Worm (Caenorhabditis elegans) whole organism, L4 larva: ENCODE data around the gene F31E3.2.

Source experiments
- F10B5.3 ChIP-seq: sonication (generic microtip); optimal IDR thresholded peaks from 2 replicates; lab custom pipeline; 2016; ENCODE audit warnings: mild to moderate bottlenecking, missing genetic modification characterization, missing compliant biosample characterization
- F37D6.2 ChIP-seq: sonication (generic microtip); optimal IDR thresholded peaks from 2 replicates; lab custom pipeline; 2016; ENCODE audit warnings: mild to moderate bottlenecking, missing genetic modification characterization, missing compliant biosample characterization
- R02D3.7 ChIP-seq: fragments of 150-350 bp; sonication (generic microtip); optimal IDR thresholded peaks from 3 replicates; lab custom pipeline; 2014; ENCODE audit warnings: missing biosample characterization, missing genetic modification characterization
- T20F7.1 ChIP-seq: fragments of 200-800 bp; sonication (Bioruptor generic); optimal IDR thresholded peaks from 2 replicates; lab custom pipeline; 2018; ENCODE audit warnings: mild to moderate bottlenecking, missing genetic modification characterization, missing compliant biosample characterization
- Y48G9A.11 ChIP-seq: fragments of 200-800 bp; sonication (Bioruptor generic); IDR thresholded peaks from 2 replicates; pipeline ENCODE4 v1.3.6; 2022; ENCODE audit warnings: missing genetic modification reagents, missing genetic modification characterization, missing compliant biosample characterization
- Y5F2A.4 ChIP-seq: fragments of 200-800 bp; sonication (Bioruptor generic); optimal IDR thresholded peaks from 2 replicates; lab custom pipeline; 2018; ENCODE audit warnings: mild to moderate bottlenecking, missing genetic modification characterization, missing compliant biosample characterization
- aha-1 ChIP-seq: fragments of 150-350 bp; peaks from one replicate; lab custom pipeline; 2014; ENCODE audit warnings: missing biosample characterization, missing genetic modification characterization
- arid-1 ChIP-seq: fragments of 200-800 bp; sonication (Bioruptor generic); conservative IDR thresholded peaks from 2 replicates; pipeline ENCODE4 v1.3.6; 2022; ENCODE audit warnings: missing genetic modification reagents, missing genetic modification characterization, missing compliant biosample characterization
- ceh-20 ChIP-seq: fragments of 200-800 bp; sonication (Bioruptor generic); IDR thresholded peaks from 2 replicates; pipeline ENCODE4 v1.3.6; 2022; ENCODE audit warnings: missing genetic modification reagents, missing genetic modification characterization, missing compliant biosample characterization
- ceh-32 ChIP-seq: sonication (generic microtip); optimal IDR thresholded peaks from 2 replicates; lab custom pipeline; 2016; ENCODE audit warnings: mild to moderate bottlenecking, missing genetic modification characterization, missing compliant biosample characterization; ENCODE audit not compliant: poor library complexity
- ceh-44 ChIP-seq: fragments of 200-800 bp; sonication (Bioruptor generic); IDR thresholded peaks from 2 replicates; pipeline ENCODE4 v1.3.6; 2022; ENCODE audit warnings: missing genetic modification reagents, missing genetic modification characterization, missing compliant biosample characterization
- cey-2 ChIP-seq: sonication (generic microtip); optimal IDR thresholded peaks from 3 replicates; lab custom pipeline; 2017; ENCODE audit warnings: missing genetic modification characterization, mild to moderate bottlenecking, missing compliant biosample characterization, antibody characterized with exemption, borderline replicate concordance; ENCODE audit not compliant: insufficient read depth
- daf-12 ChIP-seq: fragments of 150-350 bp; optimal IDR thresholded peaks from 2 replicates; lab custom pipeline; 2014; ENCODE audit warnings: missing biosample characterization, missing genetic modification reagents, missing genetic modification characterization
- daf-16 ChIP-seq, 3 experiments: sonication (generic microtip); optimal IDR thresholded peaks; 2 replicates each; lab custom pipeline; 2016 to 2017; ENCODE audit warnings: missing genetic modification characterization in 3 of 3, missing genetic modification reagents in 3 of 3, mild to moderate bottlenecking in 2 of 3, missing compliant biosample characterization in 2 of 3, missing biosample characterization in 1 of 3, moderate library complexity in 1 of 3
- daf-8 ChIP-seq: fragments of 200-800 bp; sonication (Bioruptor generic); IDR thresholded peaks from 2 replicates; pipeline ENCODE4 v1.3.6; 2022; ENCODE audit warnings: missing genetic modification characterization, missing compliant biosample characterization
- dmd-8 ChIP-seq: fragments of 200-800 bp; sonication (Bioruptor generic); IDR thresholded peaks from 2 replicates; pipeline ENCODE4 v1.3.6; 2022; ENCODE audit warnings: missing genetic modification characterization, missing compliant biosample characterization
- dpl-1 ChIP-seq: fragments of 150-350 bp; optimal IDR thresholded peaks from 2 replicates; lab custom pipeline; 2014; ENCODE audit warnings: missing biosample characterization, missing genetic modification reagents, missing genetic modification characterization
- fos-1 ChIP-seq: fragments of 150-350 bp; optimal IDR thresholded peaks from 2 replicates; lab custom pipeline; 2014; ENCODE audit warnings: missing biosample characterization, missing genetic modification characterization
- hlh-11 ChIP-seq: fragments of 200-800 bp; sonication (Bioruptor generic); optimal IDR thresholded peaks from 2 replicates; lab custom pipeline; 2018; ENCODE audit warnings: mild to moderate bottlenecking, missing genetic modification characterization, missing compliant biosample characterization
- hlh-30 ChIP-seq: sonication (generic microtip); optimal IDR thresholded peaks from 2 replicates; lab custom pipeline; 2017; ENCODE audit warnings: antibody characterized with exemption, mild to moderate bottlenecking, missing genetic modification characterization, missing compliant biosample characterization; ENCODE audit not compliant: insufficient read depth
- hmg-1.1 ChIP-seq: fragments of 200-800 bp; sonication (Bioruptor generic); IDR thresholded peaks from 2 replicates; pipeline ENCODE4 v1.3.6; 2022; ENCODE audit warnings: missing genetic modification reagents, missing genetic modification characterization, missing compliant biosample characterization
- lin-38 ChIP-seq: fragments of 200-800 bp; sonication (Bioruptor generic); IDR thresholded peaks from 2 replicates; pipeline ENCODE4 v1.3.6; 2022; ENCODE audit warnings: missing genetic modification reagents, missing genetic modification characterization, missing compliant biosample characterization
- lin-39 ChIP-seq: fragments of 150-350 bp; optimal IDR thresholded peaks from 2 replicates; lab custom pipeline; 2014; ENCODE audit warnings: missing biosample characterization, missing genetic modification reagents, missing genetic modification characterization
- lir-3 ChIP-seq: sonication (generic microtip); optimal IDR thresholded peaks from 2 replicates; lab custom pipeline; 2016; ENCODE audit warnings: mild to moderate bottlenecking, missing genetic modification characterization, missing compliant biosample characterization
- lsy-2 ChIP-seq, 2 experiments: fragments of 150-350 bp in 1 of 2; sonication (generic microtip) in 1 of 2; optimal IDR thresholded peaks; 2 replicates each; lab custom pipeline; 2014 to 2017; ENCODE audit warnings: missing biosample characterization in 2 of 2, missing genetic modification characterization in 2 of 2
- madf-5 ChIP-seq, 2 experiments: fragments of 200-800 bp; sonication (Bioruptor generic); IDR thresholded peaks; 2 replicates each; pipeline ENCODE4 v1.3.6; 2022; ENCODE audit warnings: missing compliant biosample characterization in 2 of 2, missing genetic modification characterization in 2 of 2
- madf-9 ChIP-seq: fragments of 200-800 bp; sonication (Bioruptor generic); conservative IDR thresholded peaks from 2 replicates; pipeline ENCODE4 v1.3.6; 2022; ENCODE audit warnings: missing genetic modification reagents, missing genetic modification characterization, missing compliant biosample characterization
- mdl-1 ChIP-seq, 2 experiments: fragments of 150-350 bp in 1 of 2; sonication (generic microtip) in 1 of 2; optimal IDR thresholded peaks; 2 replicates each; lab custom pipeline; 2014 to 2017; ENCODE audit warnings: missing biosample characterization in 2 of 2, missing genetic modification characterization in 2 of 2
- mep-1 ChIP-seq: fragments of 150-350 bp; sonication (generic microtip); optimal IDR thresholded peaks from 3 replicates; lab custom pipeline; 2014; ENCODE audit warnings: missing biosample characterization, missing genetic modification characterization
- mes-2 ChIP-seq: sonication (generic microtip); optimal IDR thresholded peaks from 2 replicates; lab custom pipeline; 2016; ENCODE audit warnings: missing genotype, mild to moderate bottlenecking, missing genetic modification characterization, missing compliant biosample characterization; ENCODE audit not compliant: poor library complexity, severe bottlenecking
- nhr-11 ChIP-seq: fragments of 150-350 bp; optimal IDR thresholded peaks from 2 replicates; lab custom pipeline; 2014; ENCODE audit warnings: missing biosample characterization, missing genetic modification characterization
- nhr-25 ChIP-seq: sonication (generic microtip); optimal IDR thresholded peaks from 2 replicates; lab custom pipeline; 2017; ENCODE audit warnings: missing genetic modification characterization, mild to moderate bottlenecking, missing compliant biosample characterization, antibody characterized with exemption, moderate library complexity, borderline replicate concordance; ENCODE audit not compliant: insufficient read depth
- nhr-48 ChIP-seq: sonication (generic microtip); optimal IDR thresholded peaks from 2 replicates; lab custom pipeline; 2016; ENCODE audit warnings: mild to moderate bottlenecking, missing genetic modification characterization, missing compliant biosample characterization
- sdz-12 ChIP-seq: fragments of 200-800 bp; sonication (Bioruptor generic); optimal IDR thresholded peaks from 2 replicates; lab custom pipeline; 2018; ENCODE audit warnings: mild to moderate bottlenecking, missing genetic modification characterization, missing compliant biosample characterization
- set-16 ChIP-seq: fragments of 200-800 bp; sonication (Bioruptor generic); IDR thresholded peaks from 2 replicates; pipeline ENCODE4 v1.3.6; 2022; ENCODE audit warnings: missing genetic modification reagents, missing genetic modification characterization, missing compliant biosample characterization
- snpc-4 ChIP-seq: fragments of 150-350 bp; optimal IDR thresholded peaks from 2 replicates; lab custom pipeline; 2014; ENCODE audit warnings: missing biosample characterization, missing genetic modification characterization
- tra-1 ChIP-seq: fragments of 200-800 bp; sonication (Bioruptor generic); IDR thresholded peaks from 2 replicates; pipeline ENCODE4 v1.3.6; 2022; ENCODE audit warnings: missing genetic modification reagents, missing genetic modification characterization, missing compliant biosample characterization
- unc-62 ChIP-seq, 3 experiments: fragments of 150-350 bp in 1 of 3; sonication (generic microtip); optimal IDR thresholded peaks in 2 of 3; peaks in 1 of 3; 1 replicate in 1 of 3; 2 replicates in 2 of 3; lab custom pipeline; 2014 to 2017; ENCODE audit warnings: missing biosample characterization in 3 of 3, missing genetic modification characterization in 3 of 3, missing genetic modification reagents in 3 of 3, missing genotype in 1 of 3
- zfp-3 ChIP-seq: fragments of 200-800 bp; sonication (Bioruptor generic); conservative IDR thresholded peaks from 2 replicates; pipeline ENCODE4 v1.3.6; 2022; ENCODE audit warnings: missing genetic modification reagents, missing genetic modification characterization, missing compliant biosample characterization

Gene F31E3.2

ce11 chrIII:6961937-6962504 lies 11.8 kb upstream of the F31E3.2 start, which contains the start of the genes rpn-6.1 and F57B9.1 (continued):
- no peak for TF ChIP-seq F37D6.2 (tag; lab: Kevin White, UChicago)
- TF ChIP-seq zfp-3 (GFP tag; lab: Robert Waterston, UW), result no peak
- TF ChIP-seq nhr-48, result peak; percentile 5
- TF ChIP-seq mep-1 (tag; lab: Kevin White, UChicago), result peak; percentile 10
- TF ChIP-seq unc-62 (GFP tag; optimal IDR thresholded peaks at IDR 0.05 in 1 of 2; lab: Kevin White, UChicago), result no peak
- no peak for TF ChIP-seq unc-62 (tag; optimal IDR thresholded peaks at IDR 0.05; lab: Kevin White, UChicago)
- TF ChIP-seq madf-5 (GFP tag; IDR thresholded peaks at IDR 0.05; lab: Robert Waterston, UW), result no peak
- TF ChIP-seq hlh-11 (tag; lab: Kevin White, UChicago), result peak; percentile 78
- TF ChIP-seq, all 104 proteins: peak for 15

ce11 chrIII:6968080-6968639 lies 5.6 kb upstream of the F31E3.2 start, which contains the start of gene panl-2:
Gene panl-2 (minus strand): TSS chrIII:6968130.
- TF ChIP-seq mdl-1 (tag; optimal IDR thresholded peaks at IDR 0.05; lab: Kevin White, UChicago) (no peak), aha-1 (tag; lab: Kevin White, UChicago) (no peak), lin-38 (GFP tag; lab: Robert Waterston, UW) (0 out of 2 replicates have a peak, but pooled peaks have one; percentile 7), ceh-32 (no peak), ceh-20 (GFP tag; lab: Robert Waterston, UW) (no peak), lsy-2 (tag; optimal IDR thresholded peaks at IDR 0.05; lab: Kevin White, UChicago) (peak in 1 of 2 experiments; percentile 88), Y48G9A.11 (GFP tag; lab: Robert Waterston, UW) (peak; percentile 85), dpl-1 (GFP tag; lab: Kevin White, UChicago) (peak; percentile 86), mes-2 (tag; lab: Kevin White, UChicago) (peak; percentile 67), daf-16 (GFP tag; optimal IDR thresholded peaks at IDR 0.05; lab: Kevin White, UChicago) (no peak), daf-16 (tag; optimal IDR thresholded peaks at IDR 0.05; lab: Kevin White, UChicago) (peak; percentile 57), set-16 (peak; percentile 33; the same call in 1 of the 2 replicates), cey-2 (no peak), daf-8 (GFP tag; lab: Robert Waterston, UW) (no peak), nhr-11 (tag; lab: Kevin White, UChicago) (peak; percentile 9), lin-39 (no peak), sdz-12 (GFP tag; lab: Kevin White, UChicago) (no peak), tra-1 (no peak), hlh-30 (tag; lab: Kevin White, UChicago) (peak; percentile 91), mep-1 (tag; lab: Kevin White, UChicago) (peak; percentile 24), fos-1 (no peak), R02D3.7 (tag; lab: Kevin White, UChicago) (peak; percentile 57), T20F7.1 (GFP tag; lab: Kevin White, UChicago) (peak; percentile 94), hmg-1.1 (GFP tag; lab: Robert Waterston, UW) (0 out of 2 replicates have a peak, but pooled peaks have one; percentile 9)
- TF ChIP-seq, all 104 proteins: peak for 13

ce11 chrIII:6968655-6969054 lies 5.1 kb upstream of the F31E3.2 start:
- TF ChIP-seq madf-9 (GFP tag; lab: Robert Waterston, UW) (no peak), arid-1 (GFP tag; lab: Robert Waterston, UW) (no peak), snpc-4 (tag; lab: Kevin White, UChicago) (no peak), cey-2 (no peak), hlh-30 (tag; lab: Kevin White, UChicago) (no peak), dmd-8 (GFP tag; lab: Robert Waterston, UW) (no peak), ceh-32 (no peak), F10B5.3 (no peak), lir-3 (tag; lab: Kevin White, UChicago) (no peak), mdl-1 (tag; optimal IDR thresholded peaks at IDR 0.05; lab: Kevin White, UChicago) (no peak), Y5F2A.4 (GFP tag; lab: Kevin White, UChicago) (no peak), daf-12 (tag; lab: Kevin White, UChicago) (no peak), F37D6.2 (tag; lab: Kevin White, UChicago) (no peak), ceh-44 (GFP tag; lab: Robert Waterston, UW) (no peak), nhr-25 (no peak), hmg-1.1 (GFP tag; lab: Robert Waterston, UW) (no peak)
